Fruit fly (Drosophila melanogaster): ENCODE data around the gene CG3808.
A peak's percentile ranks its signal among the peaks of the same experiment; 100 is the strongest.

Gene CG3808

DNA sequence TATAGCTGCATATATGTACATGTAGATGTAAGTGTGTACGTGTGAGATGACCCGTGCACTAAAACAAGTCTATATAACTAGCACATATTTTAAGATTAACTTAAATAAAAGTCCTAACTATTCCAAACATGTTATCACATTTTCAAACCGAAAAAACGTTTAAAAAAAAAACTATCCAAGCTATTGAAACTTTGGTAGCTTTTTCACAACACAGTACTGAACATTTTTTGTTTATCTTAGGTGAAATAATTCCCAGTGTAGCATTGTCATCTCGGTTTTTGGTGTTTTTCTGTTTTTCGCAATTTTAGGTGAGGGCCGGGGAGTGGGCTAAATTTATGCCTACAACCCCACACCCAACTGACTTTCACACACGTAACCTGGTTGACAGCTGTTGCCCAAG, 26.8 kb upstream of the CG3808 start (continued):
- TF ChIP-seq sens (GFP tag) (peak; percentile 27), CG7745 (tag; optimal IDR thresholded peaks at IDR 0.05) (no peak), CG12391 (tag; optimal IDR thresholded peaks at IDR 0.05) (peak; percentile 2), ranshi (GFP tag; IDR thresholded peaks at IDR 0.05) (no peak), unpg (GFP tag; optimal IDR thresholded peaks at IDR 0.05) (peak; percentile 23), dimm (GFP tag; IDR thresholded peaks at IDR 0.05) (no peak), lilli (GFP tag; optimal IDR thresholded peaks at IDR 0.05) (no peak), CG8765 (GFP tag; IDR thresholded peaks at IDR 0.05) (no peak), CG4820 (GFP tag; optimal IDR thresholded peaks at IDR 0.05) (no peak), zf30C (GFP tag; optimal IDR thresholded peaks at IDR 0.05) (no peak), hkb (optimal IDR thresholded peaks at IDR 0.05) (no peak), hkb (GFP tag; IDR thresholded peaks at IDR 0.05) (0 out of 2 replicates have a peak, but pooled peaks have one; percentile 15), CG2202 (tag; optimal IDR thresholded peaks at IDR 0.05) (no peak), vnd (GFP tag; IDR thresholded peaks at IDR 0.05; ENCODE audit: partially characterized antibody) (no peak), ap (GFP tag; IDR thresholded peaks at IDR 0.05) (no peak), peb (GFP tag; IDR thresholded peaks at IDR 0.05) (no peak), CG6654 (GFP tag; optimal IDR thresholded peaks at IDR 0.05) (no peak), CG17385 (GFP tag; optimal IDR thresholded peaks at IDR 0.05) (peak; percentile 3), sisA (GFP tag; IDR thresholded peaks at IDR 0.05) (no peak), CG18262 (tag; optimal IDR thresholded peaks at IDR 0.05) (no peak), CG12299 (tag; optimal IDR thresholded peaks at IDR 0.05) (no peak), CG2712 (tag; optimal IDR thresholded peaks at IDR 0.05) (peak; percentile 5), CG31365 (tag; optimal IDR thresholded peaks at IDR 0.05) (no peak), ro (GFP tag; IDR thresholded peaks at IDR 0.05) (no peak), Fer1 (GFP tag; optimal IDR thresholded peaks at IDR 0.05) (peak; percentile 13), HHEX (GFP tag; optimal IDR thresholded peaks at IDR 0.05) (no peak), al (GFP tag; IDR thresholded peaks at IDR 0.05) (no peak), CoRest (tag; optimal IDR thresholded peaks at IDR 0.05) (peak; percentile 4), CG3281 (GFP tag; optimal IDR thresholded peaks at IDR 0.05) (peak; percentile 23), CG4617 (GFP tag; optimal IDR thresholded peaks at IDR 0.05; ENCODE audit: borderline replicate concordance) (no peak), pum (GFP tag; optimal IDR thresholded peaks at IDR 0.05) (no peak), tup (GFP tag; optimal IDR thresholded peaks at IDR 0.05) (no peak), CG11723 (GFP tag; optimal IDR thresholded peaks at IDR 0.05) (no peak), TFAM (GFP tag; optimal IDR thresholded peaks at IDR 0.05) (no peak), CG6813 (GFP tag; optimal IDR thresholded peaks at IDR 0.05) (peak; percentile 35), CG1602 (GFP tag; optimal IDR thresholded peaks at IDR 0.05) (no peak), Adf1 (GFP tag; IDR thresholded peaks at IDR 0.05) (no peak), CG11085 (GFP tag; IDR thresholded peaks at IDR 0.05) (no peak), CG17359 (tag; optimal IDR thresholded peaks at IDR 0.05) (peak; percentile 28), h (optimal IDR thresholded peaks at IDR 0.05) (no peak), Lhr (GFP tag; optimal IDR thresholded peaks at IDR 0.05) (no peak), ash1 (GFP tag; optimal IDR thresholded peaks at IDR 0.05) (no peak), NC2β (GFP tag; optimal IDR thresholded peaks at IDR 0.05) (no peak), CG7928 (GFP tag; optimal IDR thresholded peaks at IDR 0.05) (no peak), HmgZ (tag; optimal IDR thresholded peaks at IDR 0.05) (no peak), da (GFP tag; optimal IDR thresholded peaks at IDR 0.05) (no peak), CG1792 (GFP tag; optimal IDR thresholded peaks at IDR 0.05) (no peak), Gug (GFP tag; IDR thresholded peaks at IDR 0.05) (no peak), CG16815 (GFP tag; optimal IDR thresholded peaks at IDR 0.05) (no peak), Atf-2 (GFP tag; optimal IDR thresholded peaks at IDR 0.05) (peak; percentile 5), dmrt11E (tag; optimal IDR thresholded peaks at IDR 0.05) (no peak), CG6791 (GFP tag; IDR thresholded peaks at IDR 0.05; ENCODE audit: partially characterized antibody) (no peak), unc-4 (GFP tag; IDR thresholded peaks at IDR 0.05; ENCODE audit: partially characterized antibody) (no peak)
